Worm (Caenorhabditis elegans) whole organism, early embryonic: Measurements from ENCODE around the gene crn-5.
A peak's percentile ranks its signal among the peaks of the same experiment; 100 is the strongest.

ENCODE experiments used
- B0310.2 ChIP-seq: sonication (generic microtip); optimal IDR thresholded peaks from 2 replicates; lab custom pipeline; 2016; ENCODE audit warnings: mild to moderate bottlenecking, missing genetic modification characterization, missing compliant biosample characterization
- F13C5.2 ChIP-seq: sonication (generic microtip); optimal IDR thresholded peaks from 2 replicates; lab custom pipeline; 2017; ENCODE audit warnings: mild to moderate bottlenecking, missing genetic modification characterization, inconsistent platforms, missing compliant biosample characterization
- aly-1 ChIP-seq: sonication (generic microtip); optimal IDR thresholded peaks from 2 replicates; lab custom pipeline; 2016; ENCODE audit warnings: missing genetic modification characterization, missing compliant biosample characterization
- ama-1 ChIP-seq: fragments of 150-350 bp; optimal IDR thresholded peaks from 2 replicates; lab custom pipeline; 2014
- ceh-13 ChIP-seq: fragments of 200-800 bp; sonication (Bioruptor generic); optimal IDR thresholded peaks from 2 replicates; lab custom pipeline; 2018; ENCODE audit warnings: mild to moderate bottlenecking, missing genetic modification characterization, missing compliant biosample characterization
- ceh-36 ChIP-seq: sonication (generic microtip); optimal IDR thresholded peaks from 2 replicates; lab custom pipeline; 2016; ENCODE audit warnings: missing genetic modification characterization, inconsistent platforms, missing compliant biosample characterization
- ets-7 ChIP-seq: sonication (generic microtip); optimal IDR thresholded peaks from 2 replicates; lab custom pipeline; 2016; ENCODE audit warnings: missing genotype, missing genetic modification characterization, missing compliant biosample characterization
- flt-1 ChIP-seq: fragments of 200-800 bp; sonication (Bioruptor generic); IDR thresholded peaks from 2 replicates; pipeline ENCODE4 v1.3.6; 2022; ENCODE audit warnings: missing genetic modification characterization, missing compliant biosample characterization
- hmbx-1 ChIP-seq: sonication (generic microtip); optimal IDR thresholded peaks from 2 replicates; lab custom pipeline; 2016; ENCODE audit warnings: mild to moderate bottlenecking, missing genetic modification characterization, missing compliant biosample characterization
- hmg-4 ChIP-seq: fragments of 200-800 bp; sonication (Bioruptor generic); optimal IDR thresholded peaks from 2 replicates; lab custom pipeline; 2018; ENCODE audit warnings: mild to moderate bottlenecking, missing genetic modification characterization, missing compliant biosample characterization
- hnd-1 ChIP-seq: sonication (generic microtip); optimal IDR thresholded peaks from 2 replicates; lab custom pipeline; 2016; ENCODE audit warnings: missing genetic modification characterization, missing compliant biosample characterization
- pes-1 ChIP-seq: fragments of 200-800 bp; sonication (Bioruptor generic); IDR thresholded peaks from 2 replicates; pipeline ENCODE4 v1.3.6; 2022; ENCODE audit warnings: missing genetic modification reagents, missing genetic modification characterization, missing compliant biosample characterization
- scrt-1 ChIP-seq: fragments of 200-800 bp; sonication (Bioruptor generic); IDR thresholded peaks from 2 replicates; pipeline ENCODE4 v1.3.6; 2022; ENCODE audit warnings: missing genetic modification characterization, missing compliant biosample characterization
- sea-1 ChIP-seq: fragments of 200-800 bp; sonication (Bioruptor generic); conservative IDR thresholded peaks from 2 replicates; pipeline ENCODE4 v1.3.6; 2022; ENCODE audit warnings: missing genetic modification characterization, missing compliant biosample characterization
- tbx-11 ChIP-seq: fragments of 200-800 bp; sonication (Bioruptor generic); IDR thresholded peaks from 2 replicates; pipeline ENCODE4 v1.3.6; 2022; ENCODE audit warnings: missing genetic modification characterization, missing compliant biosample characterization
- tbx-37 ChIP-seq: fragments of 200-800 bp; sonication (Bioruptor generic); conservative IDR thresholded peaks from 2 replicates; pipeline ENCODE4 v1.3.6; 2022; ENCODE audit warnings: missing genetic modification reagents, missing genetic modification characterization, missing compliant biosample characterization
- tra-4 ChIP-seq: sonication (generic microtip); optimal IDR thresholded peaks from 2 replicates; lab custom pipeline; 2017; ENCODE audit warnings: missing genetic modification characterization, missing compliant biosample characterization

crn-5 gene

DNA sequence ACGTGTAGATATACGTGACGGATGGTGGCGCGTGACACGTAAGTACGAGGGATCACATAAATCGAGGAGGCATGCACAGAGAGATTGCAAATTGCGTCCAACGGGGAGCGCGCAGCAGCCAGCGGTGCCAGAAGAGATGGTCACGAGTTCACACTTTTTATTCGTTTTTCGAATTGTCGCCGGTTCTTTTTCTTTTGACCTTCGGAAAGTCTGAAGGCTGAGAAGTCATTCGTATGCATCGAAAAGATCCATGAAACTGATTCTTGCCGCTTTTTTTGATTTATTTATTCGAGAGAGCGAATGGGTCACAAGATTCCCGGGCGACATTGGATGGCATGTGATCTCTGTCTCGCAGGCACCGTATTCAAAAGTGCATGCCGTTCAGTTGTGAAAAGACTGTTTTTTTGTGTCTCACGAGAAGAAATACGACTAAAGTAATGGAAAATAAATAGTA is 33.6 kb upstream of the crn-5 start:
- TF ChIP-seq sea-1 (GFP tag; lab: Robert Waterston, UW) (no peak), tbx-37 (no peak), tbx-11 (GFP tag; lab: Robert Waterston, UW) (no peak), B0310.2 (tag; lab: Kevin White, UChicago) (no peak), aly-1 (tag; lab: Kevin White, UChicago) (no peak), ceh-36 (tag; lab: Kevin White, UChicago) (no peak)

DNA sequence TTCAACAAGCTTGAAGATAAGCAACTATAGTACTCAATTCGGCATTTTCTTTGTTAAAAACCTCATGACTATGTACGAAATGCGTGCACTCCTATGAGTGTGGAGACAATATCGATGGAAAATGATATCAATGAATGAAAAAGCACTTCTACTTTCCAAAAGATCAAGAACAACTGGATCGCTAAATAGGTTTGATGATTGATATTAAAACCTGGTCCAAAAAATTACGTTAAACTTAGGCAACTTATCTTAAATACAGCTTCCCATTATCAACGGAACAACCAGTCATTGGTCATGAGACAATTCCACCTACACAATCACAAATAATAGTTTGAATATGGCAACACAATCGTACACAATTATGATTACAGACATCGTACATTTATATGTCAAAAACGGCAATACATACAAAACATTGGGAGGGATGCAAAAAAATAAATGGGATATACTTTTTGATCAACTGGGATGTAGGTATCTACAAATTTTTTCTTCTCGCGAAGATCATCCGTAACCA is 32.8 kb upstream of the crn-5 start:
- no peak for TF ChIP-seq hnd-1 (tag; lab: Kevin White, UChicago)
- no peak for TF ChIP-seq sea-1 (GFP tag; lab: Robert Waterston, UW)
- no peak for TF ChIP-seq scrt-1 (GFP tag; lab: Robert Waterston, UW)
- TF ChIP-seq aly-1 (tag; lab: Kevin White, UChicago): no peak
- no peak for TF ChIP-seq tra-4 (tag; lab: Kevin White, UChicago)
- TF ChIP-seq B0310.2 (tag; lab: Kevin White, UChicago): no peak
- no peak for TF ChIP-seq tbx-37
- TF ChIP-seq ceh-13 (GFP tag; lab: Kevin White, UChicago): no peak
- no peak for TF ChIP-seq ama-1
- TF ChIP-seq pes-1: no peak
- no peak for TF ChIP-seq tbx-11 (GFP tag; lab: Robert Waterston, UW)

DNA sequence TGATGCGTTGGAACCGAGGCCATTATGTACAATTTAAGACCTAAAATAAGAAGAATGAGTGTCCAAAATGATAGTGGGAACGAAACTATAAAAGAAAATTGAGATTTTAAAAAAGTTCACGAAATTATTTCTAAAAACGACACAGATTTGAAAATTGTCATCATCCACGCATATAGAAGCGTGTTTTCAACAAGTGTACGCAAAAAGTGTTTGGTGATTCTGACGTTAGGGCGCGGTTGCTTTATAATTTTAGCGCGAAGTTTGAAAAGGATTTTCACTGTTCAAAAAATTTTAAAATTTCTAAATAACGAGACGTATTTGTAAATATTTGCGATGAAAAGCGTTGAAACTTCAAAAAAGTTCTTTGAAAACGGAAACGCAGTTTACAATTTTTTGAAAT is 29.2 kb upstream of the crn-5 start, which contains the start of gene cdc-48.1:
Gene cdc-48.1, minus strand, starts transcription at position 40 of the 400 bp plus-strand sequence.
- TF ChIP-seq hnd-1 (tag; lab: Kevin White, UChicago) (peak; percentile 42), flt-1 (GFP tag; lab: Robert Waterston, UW) (peak; percentile 81), pes-1 (peak; percentile 82), B0310.2 (tag; lab: Kevin White, UChicago) (peak; percentile 74), ceh-36 (tag; lab: Kevin White, UChicago) (peak; percentile 54), sea-1 (GFP tag; lab: Robert Waterston, UW) (peak; percentile 86), hmg-4 (GFP tag; lab: Kevin White, UChicago) (peak; percentile 65), ets-7 (tag; lab: Kevin White, UChicago) (peak; percentile 45), scrt-1 (GFP tag; lab: Robert Waterston, UW) (peak; percentile 57; the same call in 1 of the 2 replicates), ama-1 (no peak), hmbx-1 (tag; lab: Kevin White, UChicago) (peak; percentile 51), aly-1 (tag; lab: Kevin White, UChicago) (no peak), tbx-11 (GFP tag; lab: Robert Waterston, UW) (peak; percentile 57; the same call in 1 of the 2 replicates), F13C5.2 (tag; lab: Kevin White, UChicago) (peak; percentile 99), ceh-13 (GFP tag; lab: Kevin White, UChicago) (peak; percentile 47), tra-4 (tag; lab: Kevin White, UChicago) (peak; percentile 60), tbx-37 (peak; percentile 75)

DNA sequence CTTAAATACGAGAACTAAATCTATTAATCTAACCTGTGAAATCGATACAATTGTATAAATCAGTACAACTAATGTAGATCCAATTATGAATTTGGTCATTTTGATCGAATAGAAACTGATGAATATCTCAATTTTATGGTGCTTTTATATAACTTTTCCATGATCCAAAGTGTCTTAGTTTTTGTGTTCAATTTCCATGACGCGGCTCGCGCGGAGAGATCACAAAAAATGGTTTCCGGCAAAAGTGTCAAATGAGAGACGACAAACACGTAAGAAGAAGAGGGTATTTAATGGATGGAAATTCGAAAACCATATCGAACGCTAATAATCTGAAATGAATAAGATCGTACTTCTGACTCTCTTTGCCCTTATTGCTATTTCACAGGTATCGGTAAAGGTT is 28.0 kb upstream of the crn-5 start, which contains the start of the genes C06A1.6 and C06A1.7:
Gene C06A1.6, minus strand, starts transcription at position 101 of the 400 bp plus-strand sequence.
Gene C06A1.7, plus strand, starts transcription at position 314 of the 400 bp plus-strand sequence.
- TF ChIP-seq ceh-36 (tag; lab: Kevin White, UChicago) (no peak), scrt-1 (GFP tag; lab: Robert Waterston, UW) (no peak)

DNA sequence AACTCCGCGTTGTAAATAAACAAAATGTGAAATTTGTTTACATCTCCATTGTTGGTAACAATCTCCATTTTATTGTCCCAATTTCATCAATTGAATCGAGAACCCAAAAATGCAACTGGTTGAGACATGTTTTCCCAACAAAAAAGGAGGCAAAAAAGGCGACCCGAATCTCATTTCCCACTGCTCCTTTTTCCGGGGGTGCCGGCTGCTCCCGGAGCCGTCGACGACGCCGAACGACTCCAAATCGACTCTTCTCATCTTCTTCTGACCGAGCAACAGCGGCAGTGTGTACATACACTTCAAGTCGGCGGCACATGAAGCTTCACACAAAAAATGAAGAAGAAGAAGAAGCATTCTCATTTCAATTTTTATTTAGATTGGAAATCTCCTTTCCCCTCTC is 26.1 kb upstream of the crn-5 start:
- TF ChIP-seq pes-1 (no peak), scrt-1 (GFP tag; lab: Robert Waterston, UW) (no peak), hnd-1 (tag; lab: Kevin White, UChicago) (no peak), hmg-4 (GFP tag; lab: Kevin White, UChicago) (no peak), tbx-11 (GFP tag; lab: Robert Waterston, UW) (no peak), tra-4 (tag; lab: Kevin White, UChicago) (no peak), B0310.2 (tag; lab: Kevin White, UChicago) (no peak), sea-1 (GFP tag; lab: Robert Waterston, UW) (no peak), aly-1 (tag; lab: Kevin White, UChicago) (no peak), hmbx-1 (tag; lab: Kevin White, UChicago) (no peak), ets-7 (tag; lab: Kevin White, UChicago) (no peak), F13C5.2 (tag; lab: Kevin White, UChicago) (no peak), ceh-36 (tag; lab: Kevin White, UChicago) (no peak), tbx-37 (no peak), flt-1 (GFP tag; lab: Robert Waterston, UW) (no peak), ceh-13 (GFP tag; lab: Kevin White, UChicago) (no peak), ama-1 (no peak)

DNA sequence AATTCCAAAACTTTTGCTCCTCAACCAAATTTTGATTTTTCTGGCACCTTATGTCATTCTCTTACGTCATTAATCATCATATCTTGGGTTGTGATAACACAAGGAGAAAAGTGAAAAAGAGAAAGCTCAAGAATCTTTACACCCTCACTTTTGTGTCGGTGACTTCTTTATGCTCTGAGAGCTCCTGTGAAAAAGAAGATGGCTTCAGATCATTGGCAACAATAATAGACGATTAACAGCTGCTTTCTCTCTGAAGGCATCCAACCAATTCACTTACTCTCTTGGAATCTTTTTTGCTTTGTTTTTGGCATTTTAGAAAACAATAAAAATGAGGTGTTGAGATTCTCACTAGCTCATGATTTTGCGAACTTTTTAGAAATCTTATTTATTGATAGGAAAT is 23.1 kb upstream of the crn-5 start:
- TF ChIP-seq ceh-13 (GFP tag; lab: Kevin White, UChicago) (no peak), ceh-36 (tag; lab: Kevin White, UChicago) (no peak), scrt-1 (GFP tag; lab: Robert Waterston, UW) (no peak), ets-7 (tag; lab: Kevin White, UChicago) (no peak), aly-1 (tag; lab: Kevin White, UChicago) (no peak), tbx-11 (GFP tag; lab: Robert Waterston, UW) (no peak), B0310.2 (tag; lab: Kevin White, UChicago) (no peak), tra-4 (tag; lab: Kevin White, UChicago) (no peak), sea-1 (GFP tag; lab: Robert Waterston, UW) (no peak), hmbx-1 (tag; lab: Kevin White, UChicago) (no peak), F13C5.2 (tag; lab: Kevin White, UChicago) (no peak), pes-1 (no peak)

DNA sequence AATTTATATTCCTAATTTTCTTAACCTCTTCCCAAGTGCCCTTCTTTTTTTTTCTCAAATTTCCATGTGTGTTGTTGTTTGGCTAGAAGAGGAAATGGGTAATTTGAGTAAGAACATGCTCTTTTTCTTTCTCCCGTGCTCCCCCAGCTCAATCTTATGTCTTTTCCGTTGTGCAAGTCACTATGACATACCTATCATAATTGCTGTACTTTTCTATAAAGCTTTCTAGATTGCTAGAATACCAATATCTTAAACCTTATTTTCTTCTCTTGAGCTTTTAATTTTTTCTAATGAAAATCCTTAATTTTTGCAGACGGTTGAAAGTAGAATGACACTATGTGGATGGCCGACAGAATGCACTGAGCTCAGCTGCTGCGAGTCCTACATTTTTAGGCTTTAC is 22.2 kb upstream of the crn-5 start, which contains the start of gene txt-13:
Gene txt-13, plus strand, starts transcription at position 301 of the 400 bp plus-strand sequence.
- no peak for TF ChIP-seq flt-1 (GFP tag; lab: Robert Waterston, UW)
- no peak for TF ChIP-seq hmbx-1 (tag; lab: Kevin White, UChicago)
- TF ChIP-seq sea-1 (GFP tag; lab: Robert Waterston, UW): no peak
- TF ChIP-seq B0310.2 (tag; lab: Kevin White, UChicago): no peak
- no peak for TF ChIP-seq hnd-1 (tag; lab: Kevin White, UChicago)
- no peak for TF ChIP-seq aly-1 (tag; lab: Kevin White, UChicago)
- no peak for TF ChIP-seq pes-1
- TF ChIP-seq tbx-11 (GFP tag; lab: Robert Waterston, UW): no peak
- TF ChIP-seq ceh-36 (tag; lab: Kevin White, UChicago): no peak
- TF ChIP-seq tra-4 (tag; lab: Kevin White, UChicago): no peak
- TF ChIP-seq tbx-37: no peak
- TF ChIP-seq ceh-13 (GFP tag; lab: Kevin White, UChicago): no peak
- no peak for TF ChIP-seq scrt-1 (GFP tag; lab: Robert Waterston, UW)
- TF ChIP-seq ama-1: no peak
- TF ChIP-seq ets-7 (tag; lab: Kevin White, UChicago): no peak
- TF ChIP-seq hmg-4 (GFP tag; lab: Kevin White, UChicago): no peak
